Worm (Caenorhabditis elegans): ENCODE measurements around the gene Y39F10A.3.

DNA sequence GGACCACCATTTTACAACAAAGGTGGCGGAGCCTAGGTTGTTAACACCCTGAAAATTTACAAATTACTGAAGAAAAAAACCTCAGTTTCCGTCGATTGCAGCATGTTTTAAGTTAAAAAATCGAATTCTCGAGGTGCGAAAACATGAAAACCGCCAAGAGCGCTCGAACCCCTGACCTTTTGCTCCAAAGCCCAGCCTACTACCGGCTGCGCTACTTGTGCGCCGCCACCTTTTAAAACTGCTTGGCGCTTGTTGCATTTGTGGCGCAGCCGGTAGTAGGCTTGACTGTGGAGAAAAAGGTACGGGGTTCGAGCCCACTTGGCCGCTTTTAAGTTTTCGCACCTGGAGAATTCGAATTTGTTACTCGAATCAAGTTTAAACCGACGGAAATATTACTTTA, 32.6 kb downstream of the Y39F10A.3 start, which contains the start of gene snt-6:
- TF ChIP-seq lin-39 (tag; optimal IDR thresholded peaks at IDR 0.05) = no peak
- TF ChIP-seq pha-4 (tag; optimal IDR thresholded peaks at IDR 0.05) = no peak
- no peak for TF ChIP-seq nhr-23 (tag; optimal IDR thresholded peaks at IDR 0.05)
- TF ChIP-seq nhr-28 (tag; optimal IDR thresholded peaks at IDR 0.05) = no peak
- no peak for TF ChIP-seq ama-1 (optimal IDR thresholded peaks at IDR 0.05)
- no peak for TF ChIP-seq elt-1 (tag; optimal IDR thresholded peaks at IDR 0.05)
- TF ChIP-seq elt-2 (tag; optimal IDR thresholded peaks at IDR 0.05) = no peak
- no peak for TF ChIP-seq nhr-11 (tag; optimal IDR thresholded peaks at IDR 0.05)
- TF ChIP-seq ztf-11 (tag; optimal IDR thresholded peaks at IDR 0.05) = no peak
- no peak for TF ChIP-seq mdl-1 (tag; optimal IDR thresholded peaks at IDR 0.05)
- TF ChIP-seq snpc-4 (tag; optimal IDR thresholded peaks at IDR 0.05) = no peak

Data from whole organism, L3 larva.